Worm (Caenorhabditis elegans) whole organism, L4 larva: ENCODE data around the gene sprp-4.
A peak's percentile ranks its signal among the peaks of the same experiment; 100 is the strongest.

Source experiments
- D1046.2 ChIP-seq: fragments of 200-800 bp; sonication (Bioruptor generic); IDR thresholded peaks from 2 replicates; pipeline ENCODE4 v1.3.6; 2022; ENCODE audit warnings: missing genetic modification characterization, missing compliant biosample characterization
- F44E2.7 ChIP-seq: fragments of 200-800 bp; sonication (Bioruptor generic); IDR thresholded peaks from 2 replicates; pipeline ENCODE4 v2.1.2; 2022; ENCODE audit warnings: missing genetic modification characterization, missing compliant biosample characterization
- Y105C5A.15 ChIP-seq: fragments of 200-800 bp; sonication (Bioruptor generic); IDR thresholded peaks from 2 replicates; pipeline ENCODE4 v1.3.6; 2022; ENCODE audit warnings: missing genetic modification characterization, missing compliant biosample characterization
- Y48G9A.11 ChIP-seq: fragments of 200-800 bp; sonication (Bioruptor generic); IDR thresholded peaks from 2 replicates; pipeline ENCODE4 v1.3.6; 2022; ENCODE audit warnings: missing genetic modification reagents, missing genetic modification characterization, missing compliant biosample characterization
- ZK337.2 ChIP-seq: fragments of 200-800 bp; sonication (Bioruptor generic); IDR thresholded peaks from 2 replicates; pipeline ENCODE4 v1.3.6; 2022; ENCODE audit warnings: missing genetic modification reagents, missing genetic modification characterization, missing compliant biosample characterization
- ZK546.5 ChIP-seq, 2 experiments: sonication (generic microtip); optimal IDR thresholded peaks; 2 replicates each; lab custom pipeline; 2017; ENCODE audit warnings: missing biosample characterization in 2 of 2, missing genetic modification characterization in 2 of 2
- aly-2 ChIP-seq: sonication (generic microtip); optimal IDR thresholded peaks from 2 replicates; lab custom pipeline; 2018; ENCODE audit warnings: missing biosample characterization, missing genetic modification characterization
- arid-1 ChIP-seq: fragments of 200-800 bp; sonication (Bioruptor generic); conservative IDR thresholded peaks from 2 replicates; pipeline ENCODE4 v1.3.6; 2022; ENCODE audit warnings: missing genetic modification reagents, missing genetic modification characterization, missing compliant biosample characterization
- ceh-32 ChIP-seq: sonication (generic microtip); optimal IDR thresholded peaks from 2 replicates; lab custom pipeline; 2016; ENCODE audit warnings: mild to moderate bottlenecking, missing genetic modification characterization, missing compliant biosample characterization; ENCODE audit not compliant: poor library complexity
- ceh-44 ChIP-seq: fragments of 200-800 bp; sonication (Bioruptor generic); IDR thresholded peaks from 2 replicates; pipeline ENCODE4 v1.3.6; 2022; ENCODE audit warnings: missing genetic modification reagents, missing genetic modification characterization, missing compliant biosample characterization
- ceh-62 ChIP-seq: sonication (generic microtip); optimal IDR thresholded peaks from 2 replicates; lab custom pipeline; 2017; ENCODE audit warnings: missing biosample characterization, missing genetic modification characterization
- daf-12 ChIP-seq: fragments of 150-350 bp; optimal IDR thresholded peaks from 2 replicates; lab custom pipeline; 2014; ENCODE audit warnings: missing biosample characterization, missing genetic modification reagents, missing genetic modification characterization
- daf-16 ChIP-seq, 3 experiments: sonication (generic microtip); optimal IDR thresholded peaks; 2 replicates each; lab custom pipeline; 2016 to 2017; ENCODE audit warnings: missing genetic modification characterization in 3 of 3, missing genetic modification reagents in 3 of 3, mild to moderate bottlenecking in 2 of 3, missing compliant biosample characterization in 2 of 3, missing biosample characterization in 1 of 3, moderate library complexity in 1 of 3
- daf-19 ChIP-seq: fragments of 200-800 bp; sonication (Bioruptor generic); conservative IDR thresholded peaks from 2 replicates; pipeline ENCODE4 v1.3.6; 2022; ENCODE audit warnings: missing genetic modification characterization, missing compliant biosample characterization
- daf-8 ChIP-seq: fragments of 200-800 bp; sonication (Bioruptor generic); IDR thresholded peaks from 2 replicates; pipeline ENCODE4 v1.3.6; 2022; ENCODE audit warnings: missing genetic modification characterization, missing compliant biosample characterization
- dmd-6 ChIP-seq: fragments of 200-800 bp; sonication (Bioruptor generic); IDR thresholded peaks from 2 replicates; pipeline ENCODE4 v1.3.6; 2022; ENCODE audit warnings: missing genetic modification reagents, missing genetic modification characterization, missing compliant biosample characterization
- dmd-9 ChIP-seq: fragments of 200-800 bp; sonication (Bioruptor generic); IDR thresholded peaks from 2 replicates; pipeline ENCODE4 v1.3.6; 2022; ENCODE audit warnings: missing genetic modification reagents, missing genetic modification characterization, missing compliant biosample characterization
- dpl-1 ChIP-seq: fragments of 150-350 bp; optimal IDR thresholded peaks from 2 replicates; lab custom pipeline; 2014; ENCODE audit warnings: missing biosample characterization, missing genetic modification reagents, missing genetic modification characterization
- dve-1 ChIP-seq: sonication (generic microtip); optimal IDR thresholded peaks from 2 replicates; lab custom pipeline; 2017; ENCODE audit warnings: antibody characterized with exemption, mild to moderate bottlenecking, missing genetic modification characterization, missing compliant biosample characterization; ENCODE audit not compliant: insufficient read depth
- egl-43 ChIP-seq: fragments of 200-800 bp; sonication (Bioruptor generic); IDR thresholded peaks from 2 replicates; pipeline ENCODE4 v1.3.6; 2022; ENCODE audit warnings: missing genetic modification reagents, missing genetic modification characterization, missing compliant biosample characterization
- fos-1 ChIP-seq: fragments of 150-350 bp; optimal IDR thresholded peaks from 2 replicates; lab custom pipeline; 2014; ENCODE audit warnings: missing biosample characterization, missing genetic modification characterization
- gei-8 ChIP-seq: fragments of 200-800 bp; sonication (Bioruptor generic); optimal IDR thresholded peaks from 2 replicates; lab custom pipeline; 2018; ENCODE audit warnings: mild to moderate bottlenecking, missing genetic modification characterization, missing compliant biosample characterization
- hlh-30 ChIP-seq: sonication (generic microtip); optimal IDR thresholded peaks from 2 replicates; lab custom pipeline; 2017; ENCODE audit warnings: antibody characterized with exemption, mild to moderate bottlenecking, missing genetic modification characterization, missing compliant biosample characterization; ENCODE audit not compliant: insufficient read depth
- hmg-1.1 ChIP-seq: fragments of 200-800 bp; sonication (Bioruptor generic); IDR thresholded peaks from 2 replicates; pipeline ENCODE4 v1.3.6; 2022; ENCODE audit warnings: missing genetic modification reagents, missing genetic modification characterization, missing compliant biosample characterization
- jun-1 ChIP-seq: fragments of 150-350 bp; optimal IDR thresholded peaks from 2 replicates; lab custom pipeline; 2014; ENCODE audit warnings: missing biosample characterization, missing genetic modification reagents, missing genetic modification characterization
- lim-7 ChIP-seq: fragments of 200-800 bp; sonication (Bioruptor generic); IDR thresholded peaks from 2 replicates; pipeline ENCODE4 v1.3.6; 2022; ENCODE audit warnings: missing genetic modification characterization, missing compliant biosample characterization
- lin-13 ChIP-seq: fragments of 150-350 bp; optimal IDR thresholded peaks from 2 replicates; lab custom pipeline; 2014; ENCODE audit warnings: missing biosample characterization, missing genetic modification reagents, missing genetic modification characterization
- lin-15B ChIP-seq: fragments of 150-350 bp; sonication (generic microtip); optimal IDR thresholded peaks from 3 replicates; lab custom pipeline; 2014; ENCODE audit warnings: missing biosample characterization, missing genetic modification characterization
- lin-29 ChIP-seq: fragments of 200-800 bp; sonication (Bioruptor generic); IDR thresholded peaks from 2 replicates; pipeline ENCODE4 v1.3.6; 2022; ENCODE audit warnings: missing genetic modification reagents, missing genetic modification characterization, missing compliant biosample characterization
- lsy-2 ChIP-seq, 2 experiments: fragments of 150-350 bp in 1 of 2; sonication (generic microtip) in 1 of 2; optimal IDR thresholded peaks; 2 replicates each; lab custom pipeline; 2014 to 2017; ENCODE audit warnings: missing biosample characterization in 2 of 2, missing genetic modification characterization in 2 of 2
- madf-5 ChIP-seq, 2 experiments: fragments of 200-800 bp; sonication (Bioruptor generic); IDR thresholded peaks; 2 replicates each; pipeline ENCODE4 v1.3.6; 2022; ENCODE audit warnings: missing compliant biosample characterization in 2 of 2, missing genetic modification characterization in 2 of 2
- madf-9 ChIP-seq: fragments of 200-800 bp; sonication (Bioruptor generic); conservative IDR thresholded peaks from 2 replicates; pipeline ENCODE4 v1.3.6; 2022; ENCODE audit warnings: missing genetic modification reagents, missing genetic modification characterization, missing compliant biosample characterization
- mdl-1 ChIP-seq, 2 experiments: fragments of 150-350 bp in 1 of 2; sonication (generic microtip) in 1 of 2; optimal IDR thresholded peaks; 2 replicates each; lab custom pipeline; 2014 to 2017; ENCODE audit warnings: missing biosample characterization in 2 of 2, missing genetic modification characterization in 2 of 2
- mes-2 ChIP-seq: sonication (generic microtip); optimal IDR thresholded peaks from 2 replicates; lab custom pipeline; 2016; ENCODE audit warnings: missing genotype, mild to moderate bottlenecking, missing genetic modification characterization, missing compliant biosample characterization; ENCODE audit not compliant: poor library complexity, severe bottlenecking
- mxl-2 ChIP-seq: fragments of 200-800 bp; sonication (Bioruptor generic); conservative IDR thresholded peaks from 2 replicates; pipeline ENCODE4 v1.3.6; 2022; ENCODE audit warnings: missing genetic modification reagents, missing genetic modification characterization, missing compliant biosample characterization
- mxl-3 ChIP-seq: fragments of 200-800 bp; sonication (Bioruptor generic); optimal IDR thresholded peaks from 2 replicates; lab custom pipeline; 2018; ENCODE audit warnings: mild to moderate bottlenecking, missing genetic modification characterization, missing compliant biosample characterization
- nhr-102 ChIP-seq: sonication (generic microtip); optimal IDR thresholded peaks from 2 replicates; lab custom pipeline; 2016; ENCODE audit warnings: mild to moderate bottlenecking, missing genetic modification characterization, moderate library complexity, missing compliant biosample characterization
- nhr-11 ChIP-seq: fragments of 150-350 bp; optimal IDR thresholded peaks from 2 replicates; lab custom pipeline; 2014; ENCODE audit warnings: missing biosample characterization, missing genetic modification characterization
- nhr-111 ChIP-seq: fragments of 200-800 bp; sonication (Bioruptor generic); optimal IDR thresholded peaks from 2 replicates; lab custom pipeline; 2018; ENCODE audit warnings: mild to moderate bottlenecking, missing genetic modification characterization, missing compliant biosample characterization
- nhr-237 ChIP-seq: sonication (generic microtip); optimal IDR thresholded peaks from 2 replicates; lab custom pipeline; 2017; ENCODE audit warnings: missing biosample characterization, missing genetic modification characterization
- nhr-42 ChIP-seq: fragments of 200-800 bp; sonication (Bioruptor generic); IDR thresholded peaks from 2 replicates; pipeline ENCODE4 v1.3.6; 2022; ENCODE audit warnings: missing genetic modification characterization, missing compliant biosample characterization
- nhr-76 ChIP-seq: fragments of 150-350 bp; optimal IDR thresholded peaks from 2 replicates; lab custom pipeline; 2014; ENCODE audit warnings: missing biosample characterization, missing genetic modification characterization
- php-3 ChIP-seq: fragments of 200-800 bp; sonication (Bioruptor generic); IDR thresholded peaks from 2 replicates; pipeline ENCODE4 v1.3.6; 2022; ENCODE audit warnings: missing genetic modification reagents, missing genetic modification characterization, missing compliant biosample characterization
- pqm-1 ChIP-seq: sonication (generic microtip); optimal IDR thresholded peaks from 2 replicates; lab custom pipeline; 2017; ENCODE audit warnings: missing biosample characterization, missing genetic modification characterization
- sdz-12 ChIP-seq: fragments of 200-800 bp; sonication (Bioruptor generic); optimal IDR thresholded peaks from 2 replicates; lab custom pipeline; 2018; ENCODE audit warnings: mild to moderate bottlenecking, missing genetic modification characterization, missing compliant biosample characterization
- skn-1 ChIP-seq: fragments of 150-350 bp; optimal IDR thresholded peaks from 2 replicates; lab custom pipeline; 2014; ENCODE audit warnings: missing biosample characterization, missing genetic modification characterization
- zfp-2 ChIP-seq: sonication (generic microtip); optimal IDR thresholded peaks from 2 replicates; lab custom pipeline; 2016; ENCODE audit warnings: mild to moderate bottlenecking, missing genetic modification characterization, missing compliant biosample characterization
- zip-2 ChIP-seq: fragments of 150-350 bp; optimal IDR thresholded peaks from 2 replicates; lab custom pipeline; 2014; ENCODE audit warnings: missing biosample characterization, missing genetic modification characterization

sprp-4 gene

ce11 chrX:8846447-8847237 lies 6.8 kb downstream of the sprp-4 start, which contains the start of gene C28G1.10 (continued):
- TF ChIP-seq zip-2 (tag; lab: Kevin White, UChicago) (no peak), nhr-42 (GFP tag; lab: Robert Waterston, UW) (0 out of 2 replicates have a peak, but pooled peaks have one; percentile 46), lsy-2 (tag; optimal IDR thresholded peaks at IDR 0.05; lab: Kevin White, UChicago) (no peak), zfp-2 (tag; lab: Kevin White, UChicago) (no peak), mes-2 (tag; lab: Kevin White, UChicago) (peak; percentile 18), gei-8 (no peak), nhr-76 (tag; lab: Kevin White, UChicago) (no peak), arid-1 (GFP tag; lab: Robert Waterston, UW) (peak; percentile 72), F44E2.7 (peak; percentile 80), ceh-62 (tag; lab: Kevin White, UChicago) (no peak), php-3 (GFP tag; lab: Robert Waterston, UW) (peak; percentile 27), Y48G9A.11 (GFP tag; lab: Robert Waterston, UW) (no peak), nhr-111 (GFP tag; lab: Kevin White, UChicago) (no peak), egl-43 (GFP tag; lab: Robert Waterston, UW) (peak; percentile 87; the same call in 1 of the 2 replicates), daf-8 (no peak), fos-1 (no peak), hlh-30 (peak; percentile 44), nhr-102 (tag; lab: Kevin White, UChicago) (no peak), lin-13 (GFP tag; lab: Kevin White, UChicago) (no peak), lin-29 (peak; percentile 22; the same call in 1 of the 2 replicates), dmd-6 (no peak; the same call in 1 of the 2 replicates), nhr-237 (no peak), ZK546.5 (tag; optimal IDR thresholded peaks at IDR 0.05; lab: Kevin White, UChicago) (no peak), ZK337.2 (peak; percentile 61), daf-12 (tag; lab: Kevin White, UChicago) (no peak), daf-19 (0 out of 2 replicates have a peak, but pooled peaks have one; percentile 44), ceh-32 (no peak), ceh-44 (GFP tag; lab: Robert Waterston, UW) (no peak), mdl-1 (tag; optimal IDR thresholded peaks at IDR 0.05; lab: Kevin White, UChicago) (no peak), aly-2 (tag; lab: Kevin White, UChicago) (no peak), mxl-3 (GFP tag; lab: Kevin White, UChicago) (no peak), sdz-12 (GFP tag; lab: Kevin White, UChicago) (no peak), pqm-1 (tag; lab: Kevin White, UChicago) (peak; percentile 75), madf-9 (peak; percentile 73; the same call in 1 of the 2 replicates), Y105C5A.15 (peak; percentile 73), dpl-1 (GFP tag; lab: Kevin White, UChicago) (peak; percentile 3), D1046.2 (peak; percentile 63; the same call in 1 of the 2 replicates), mxl-2 (GFP tag; lab: Robert Waterston, UW) (peak; percentile 40; the same call in 1 of the 2 replicates), dmd-9 (GFP tag; lab: Robert Waterston, UW) (0 out of 2 replicates have a peak, but pooled peaks have one; percentile 34), madf-5 (GFP tag; IDR thresholded peaks at IDR 0.05; lab: Robert Waterston, UW) (no peak), daf-16 (GFP tag; optimal IDR thresholded peaks at IDR 0.05; lab: Kevin White, UChicago) (no peak), daf-16 (tag; optimal IDR thresholded peaks at IDR 0.05; lab: Kevin White, UChicago) (no peak), hmg-1.1 (peak; percentile 71; the same call in 1 of the 2 replicates), nhr-11 (tag; lab: Kevin White, UChicago) (no peak), skn-1 (no peak), lin-15B (tag; lab: Kevin White, UChicago) (no peak), lim-7 (peak; percentile 76), dve-1 (tag; lab: Kevin White, UChicago) (peak; percentile 62), jun-1 (tag; lab: Kevin White, UChicago) (no peak)
